Worm (Caenorhabditis elegans): ENCODE results near the gene flr-4.

Gene flr-4

DNA sequence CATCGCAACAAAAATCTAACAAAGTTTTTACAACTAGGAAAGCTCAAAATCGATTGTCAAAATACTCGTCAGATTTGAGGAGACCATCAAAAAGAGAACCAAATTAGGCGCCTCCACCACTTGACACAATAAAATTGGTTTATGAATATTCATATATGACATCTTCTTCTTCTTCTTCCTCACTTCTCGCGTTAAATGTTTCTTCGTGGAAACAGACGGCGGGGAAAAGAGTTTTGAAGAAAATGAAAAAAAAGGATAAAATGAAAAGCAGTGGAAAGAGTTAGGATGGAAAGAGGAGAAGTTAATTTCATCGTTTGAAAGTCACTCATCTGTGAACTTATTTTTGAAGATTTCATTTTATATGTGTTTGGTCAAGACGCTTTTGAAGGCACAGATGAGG lies 45.7 kb downstream of the flr-4 start:
- TF ChIP-seq ZK546.5 (tag; optimal IDR thresholded peaks at IDR 0.05) (no peak), hlh-30 (tag; optimal IDR thresholded peaks at IDR 0.05; ENCODE audit: insufficient read depth) (no peak), ceh-82 (tag; optimal IDR thresholded peaks at IDR 0.05) (no peak), dmd-9 (GFP tag; IDR thresholded peaks at IDR 0.05) (no peak), jun-1 (tag; optimal IDR thresholded peaks at IDR 0.05) (no peak), zip-11 (GFP tag; IDR thresholded peaks at IDR 0.05) (no peak), lin-13 (GFP tag; optimal IDR thresholded peaks at IDR 0.05) (no peak), skn-1 (tag; optimal IDR thresholded peaks at IDR 0.05) (no peak), pha-4 (GFP tag; IDR thresholded peaks at IDR 0.05) (no peak), pha-4 (tag; optimal IDR thresholded peaks at IDR 0.05) (no peak), fos-1 (tag; optimal IDR thresholded peaks at IDR 0.05) (no peak), snpc-1.2 (GFP tag; IDR thresholded peaks at IDR 0.05) (no peak), nhr-28 (tag; optimal IDR thresholded peaks at IDR 0.05) (no peak), aha-1 (tag) (no peak), dve-1 (tag; optimal IDR thresholded peaks at IDR 0.05; ENCODE audit: insufficient read depth) (no peak), lin-39 (tag; optimal IDR thresholded peaks at IDR 0.05) (no peak), F44E2.7 (GFP tag; IDR thresholded peaks at IDR 0.05) (no peak), Y5F2A.4 (GFP tag; optimal IDR thresholded peaks at IDR 0.05) (no peak), zfp-3 (GFP tag; conservative IDR thresholded peaks at IDR 0.05) (no peak), daf-8 (GFP tag; IDR thresholded peaks at IDR 0.05) (no peak), lin-1 (GFP tag; IDR thresholded peaks at IDR 0.05) (no peak)

All from whole organism, L4 larva.